Fruit fly (Drosophila melanogaster) whole organism, embryonic: ENCODE measurements around the gene Acsx3.

Experiments
- ATbp ChIP-seq: fragments of 200-800 bp; sonication (Bioruptor generic); optimal IDR thresholded peaks from 2 replicates; lab custom pipeline; 2017; ENCODE audit warnings: missing biosample characterization, mild to moderate bottlenecking, missing genetic modification characterization, missing genetic modification reagents
- Blimp-1 ChIP-seq: fragments of 200-800 bp; sonication (Bioruptor generic); optimal IDR thresholded peaks from 3 replicates; lab custom pipeline; 2018; ENCODE audit warnings: missing biosample characterization, missing genetic modification characterization, mild to moderate bottlenecking, moderate library complexity, missing genetic modification reagents
- CG10366 ChIP-seq: fragments of 200-800 bp; sonication (Bioruptor generic); IDR thresholded peaks from 2 replicates; pipeline ENCODE4 v1.3.6; 2022; ENCODE audit warnings: missing biosample characterization, missing genetic modification characterization
- CG11093 ChIP-seq: fragments of 200-800 bp; sonication (Bioruptor generic); IDR thresholded peaks from 3 replicates; pipeline ENCODE4 v1.3.6; 2022; ENCODE audit warnings: missing biosample characterization, missing genetic modification characterization
- CG12659 ChIP-seq: fragments of 200-800 bp; sonication (Bioruptor generic); optimal IDR thresholded peaks from 3 replicates; lab custom pipeline; 2017; ENCODE audit warnings: mild to moderate bottlenecking, missing biosample characterization, missing genetic modification reagents, missing genetic modification characterization
- CG13775 ChIP-seq: fragments of 200-800 bp; sonication (Bioruptor generic); optimal IDR thresholded peaks from 3 replicates; lab custom pipeline; 2017; ENCODE audit warnings: missing biosample characterization, mild to moderate bottlenecking, missing genetic modification characterization
- CG14014 ChIP-seq: fragments of 200-800 bp; sonication (Bioruptor generic); IDR thresholded peaks from 2 replicates; pipeline ENCODE4 v1.3.6; 2022; ENCODE audit warnings: missing biosample characterization, missing genetic modification characterization
- CG14710 ChIP-seq: fragments of 200-800 bp; sonication (Bioruptor generic); optimal IDR thresholded peaks from 3 replicates; lab custom pipeline; 2019; ENCODE audit warnings: missing biosample characterization, mild to moderate bottlenecking, missing genetic modification characterization, moderate library complexity
- CG14860 ChIP-seq: fragments of 200-800 bp; sonication (Bioruptor generic); IDR thresholded peaks from 3 replicates; pipeline ENCODE4 v1.3.6; 2022; ENCODE audit warnings: missing biosample characterization, missing genetic modification characterization; ENCODE audit not compliant: partially characterized antibody
- CG1529 ChIP-seq: fragments of 200-800 bp; sonication (Bioruptor generic); optimal IDR thresholded peaks from 3 replicates; lab custom pipeline; 2018; ENCODE audit warnings: missing biosample characterization, missing genetic modification characterization
- CG1603 ChIP-seq: fragments of 200-800 bp; sonication (Bioruptor generic); optimal IDR thresholded peaks from 2 replicates; lab custom pipeline; 2019; ENCODE audit warnings: missing biosample characterization, mild to moderate bottlenecking, missing genetic modification characterization, moderate library complexity
- CG16815 ChIP-seq: fragments of 200-800 bp; sonication (Bioruptor generic); optimal IDR thresholded peaks from 3 replicates; lab custom pipeline; 2017; ENCODE audit warnings: missing biosample characterization, mild to moderate bottlenecking, missing genetic modification characterization
- CG16863 ChIP-seq: fragments of 200-800 bp; sonication (Bioruptor generic); optimal IDR thresholded peaks from 3 replicates; lab custom pipeline; 2016; ENCODE audit warnings: missing biosample characterization, missing genetic modification characterization
- CG2678 ChIP-seq: fragments of 200-800 bp; sonication (Bioruptor generic); optimal IDR thresholded peaks from 3 replicates; lab custom pipeline; 2019; ENCODE audit warnings: missing biosample characterization, mild to moderate bottlenecking, missing genetic modification characterization, moderate library complexity
- CG2875 ChIP-seq: fragments of 200-800 bp; sonication (Bioruptor generic); optimal IDR thresholded peaks from 2 replicates; lab custom pipeline; 2017; ENCODE audit warnings: missing biosample characterization, mild to moderate bottlenecking, missing genetic modification characterization, missing genetic modification reagents
- CG3281 ChIP-seq: fragments of 200-800 bp; sonication (Bioruptor generic); optimal IDR thresholded peaks from 3 replicates; lab custom pipeline; 2017; ENCODE audit warnings: missing biosample characterization, mild to moderate bottlenecking, missing genetic modification characterization
- CG43689 ChIP-seq: fragments of 200-800 bp; sonication (Bioruptor generic); IDR thresholded peaks from 2 replicates; pipeline ENCODE4 v1.3.6; 2022; ENCODE audit warnings: missing biosample characterization, missing genetic modification characterization
- CG4617 ChIP-seq: fragments of 200-800 bp; sonication (Bioruptor generic); optimal IDR thresholded peaks from 3 replicates; lab custom pipeline; 2016; ENCODE audit warnings: missing biosample characterization, missing genetic modification characterization, borderline replicate concordance
- CG5245 ChIP-seq: fragments of 200-800 bp; sonication (Bioruptor generic); optimal IDR thresholded peaks from 3 replicates; lab custom pipeline; 2016; ENCODE audit warnings: missing biosample characterization, missing genetic modification characterization
- CG5953 ChIP-seq: fragments of 200-800 bp; sonication (Bioruptor generic); IDR thresholded peaks from 2 replicates; pipeline ENCODE4 v1.3.6; 2022; ENCODE audit warnings: missing biosample characterization, missing genetic modification characterization
- CG6854 ChIP-seq: fragments of 200-800 bp; sonication (Bioruptor generic); optimal IDR thresholded peaks from 3 replicates; lab custom pipeline; 2017; ENCODE audit warnings: missing biosample characterization, mild to moderate bottlenecking, missing genetic modification characterization
- CG7963 ChIP-seq: fragments of 200-800 bp; sonication (Bioruptor generic); IDR thresholded peaks from 3 replicates; pipeline ENCODE4 v1.3.6; 2022; ENCODE audit warnings: missing biosample characterization, missing genetic modification characterization; ENCODE audit not compliant: partially characterized antibody
- Fer1 ChIP-seq: fragments of 200-800 bp; sonication (Bioruptor generic); optimal IDR thresholded peaks from 2 replicates; lab custom pipeline; 2017; ENCODE audit warnings: missing biosample characterization, mild to moderate bottlenecking, missing genetic modification characterization
- Hr51 ChIP-seq, 2 experiments: fragments of 200-800 bp; sonication (Bioruptor generic); optimal IDR thresholded peaks; 2 replicates in 1 of 2; 3 replicates in 1 of 2; lab custom pipeline; 2016 to 2018; ENCODE audit warnings: missing biosample characterization in 2 of 2, missing genetic modification characterization in 2 of 2, mild to moderate bottlenecking in 1 of 2, moderate library complexity in 1 of 2
- Lhr ChIP-seq: fragments of 200-800 bp; sonication (Bioruptor generic); optimal IDR thresholded peaks from 3 replicates; lab custom pipeline; 2017; ENCODE audit warnings: mild to moderate bottlenecking, missing biosample characterization, missing genetic modification reagents, missing genetic modification characterization
- Lim3 ChIP-seq: fragments of 200-800 bp; sonication (Bioruptor generic); IDR thresholded peaks from 2 replicates; pipeline ENCODE4 v1.3.6; 2022; ENCODE audit warnings: missing biosample characterization, missing genetic modification characterization
- Mes4 ChIP-seq: fragments of 200-800 bp; sonication (Bioruptor generic); optimal IDR thresholded peaks from 2 replicates; lab custom pipeline; 2016; ENCODE audit warnings: missing biosample characterization, missing genetic modification characterization
- Optix ChIP-seq: fragments of 200-800 bp; sonication (Bioruptor generic); IDR thresholded peaks from 3 replicates; pipeline ENCODE4 v1.3.6; 2022; ENCODE audit warnings: missing biosample characterization, missing genetic modification characterization
- Six4 ChIP-seq: fragments of 200-800 bp; sonication (Bioruptor generic); optimal IDR thresholded peaks from 2 replicates; lab custom pipeline; 2016; ENCODE audit warnings: missing biosample characterization, missing genetic modification characterization
- Taf1 ChIP-seq: fragments of 200-800 bp; sonication (Bioruptor generic); IDR thresholded peaks from 2 replicates; pipeline ENCODE4 v1.3.6; 2022; ENCODE audit warnings: missing biosample characterization, missing genetic modification characterization
- ase ChIP-seq: fragments of 200-800 bp; sonication (Bioruptor generic); IDR thresholded peaks from 3 replicates; pipeline ENCODE4 v1.3.6; 2022; ENCODE audit warnings: missing biosample characterization, missing genetic modification characterization
- btn ChIP-seq: fragments of 200-800 bp; sonication (Bioruptor generic); optimal IDR thresholded peaks from 2 replicates; lab custom pipeline; 2016; ENCODE audit warnings: missing biosample characterization, missing genetic modification characterization
- cad ChIP-seq: fragments of >200 bp; optimal IDR thresholded peaks from 2 replicates; lab custom pipeline; 2017; ENCODE audit warnings: missing biosample characterization, missing genetic modification characterization
- caup ChIP-seq: fragments of 200-800 bp; sonication (Bioruptor generic); optimal IDR thresholded peaks from 3 replicates; lab custom pipeline; 2017; ENCODE audit warnings: missing biosample characterization, mild to moderate bottlenecking, missing genetic modification characterization, moderate library complexity; ENCODE audit not compliant: severe bottlenecking
- chinmo ChIP-seq: fragments of 200-800 bp; sonication (Bioruptor generic); IDR thresholded peaks from 4 replicates; pipeline ENCODE4 v1.3.6; 2022; ENCODE audit warnings: missing biosample characterization, missing genetic modification characterization; ENCODE audit not compliant: partially characterized antibody
- ci ChIP-seq: fragments of 200-800 bp; sonication (Bioruptor generic); IDR thresholded peaks from 3 replicates; pipeline ENCODE4 v1.3.6; 2022; ENCODE audit warnings: missing biosample characterization, missing genetic modification characterization
- dan ChIP-seq: fragments of 200-800 bp; sonication (Bioruptor generic); IDR thresholded peaks from 2 replicates; pipeline ENCODE4 v1.3.6; 2022; ENCODE audit warnings: missing biosample characterization, missing genetic modification characterization
- danr ChIP-seq: fragments of 200-800 bp; sonication (Bioruptor generic); IDR thresholded peaks from 2 replicates; pipeline ENCODE4 v1.3.6; 2022; ENCODE audit warnings: missing biosample characterization, missing genetic modification characterization
- ems ChIP-seq: fragments of 200-800 bp; sonication (Bioruptor generic); optimal IDR thresholded peaks from 3 replicates; lab custom pipeline; 2016; ENCODE audit warnings: missing biosample characterization, missing genetic modification characterization
- eve ChIP-seq, 2 experiments: fragments of >200 bp; optimal IDR thresholded peaks; 2 replicates each; lab custom pipeline; 2017; ENCODE audit warnings: missing biosample characterization in 2 of 2, missing genetic modification characterization in 2 of 2
- gcm2 ChIP-seq: fragments of 200-800 bp; sonication (Bioruptor generic); optimal IDR thresholded peaks from 2 replicates; lab custom pipeline; 2016; ENCODE audit warnings: missing biosample characterization, missing genetic modification characterization
- gfzf ChIP-seq: fragments of 200-800 bp; sonication (Bioruptor generic); optimal IDR thresholded peaks from 2 replicates; lab custom pipeline; 2016; ENCODE audit warnings: missing biosample characterization, mild to moderate bottlenecking, missing genetic modification characterization, moderate library complexity
- grn ChIP-seq: fragments of 200-800 bp; sonication (Bioruptor generic); optimal IDR thresholded peaks from 3 replicates; lab custom pipeline; 2017; ENCODE audit warnings: missing biosample characterization, missing genetic modification characterization
- gro ChIP-seq: fragments of 200-800 bp; sonication (Bioruptor generic); optimal IDR thresholded peaks from 2 replicates; lab custom pipeline; 2016; ENCODE audit warnings: missing biosample characterization, missing genetic modification characterization
- gsb-n ChIP-seq: fragments of 200-800 bp; sonication (Bioruptor generic); optimal IDR thresholded peaks from 3 replicates; lab custom pipeline; 2018; ENCODE audit warnings: missing biosample characterization, mild to moderate bottlenecking, missing genetic modification characterization
- jigr1 ChIP-seq: fragments of 200-800 bp; sonication (Bioruptor generic); IDR thresholded peaks from 3 replicates; pipeline ENCODE4 v1.3.6; 2022; ENCODE audit warnings: missing biosample characterization, missing genetic modification characterization
- jumu ChIP-seq: fragments of 200-800 bp; sonication (Bioruptor generic); optimal IDR thresholded peaks from 3 replicates; lab custom pipeline; 2016; ENCODE audit warnings: missing biosample characterization, missing genetic modification characterization
- lov ChIP-seq, 2 experiments: fragments of 200-800 bp in 1 of 2; fragments of >200 bp in 1 of 2; sonication (Bioruptor generic) in 1 of 2; IDR thresholded peaks in 1 of 2; optimal IDR thresholded peaks in 1 of 2; 2 replicates in 1 of 2; 3 replicates in 1 of 2; pipeline versions ENCODE4 v1.3.6 to Lab custom; 2017 to 2022; ENCODE audit warnings: missing biosample characterization in 1 of 2, missing genetic modification characterization in 1 of 2
- pita ChIP-seq: fragments of 200-800 bp; sonication (Bioruptor generic); optimal IDR thresholded peaks from 2 replicates; lab custom pipeline; 2017; ENCODE audit warnings: missing biosample characterization, mild to moderate bottlenecking, missing genetic modification characterization
- slbo ChIP-seq: fragments of 200-800 bp; sonication (Bioruptor generic); IDR thresholded peaks from 2 replicates; pipeline ENCODE4 v1.3.6; 2022; ENCODE audit warnings: missing biosample characterization, missing genetic modification characterization

The Acsx3 gene

DNA sequence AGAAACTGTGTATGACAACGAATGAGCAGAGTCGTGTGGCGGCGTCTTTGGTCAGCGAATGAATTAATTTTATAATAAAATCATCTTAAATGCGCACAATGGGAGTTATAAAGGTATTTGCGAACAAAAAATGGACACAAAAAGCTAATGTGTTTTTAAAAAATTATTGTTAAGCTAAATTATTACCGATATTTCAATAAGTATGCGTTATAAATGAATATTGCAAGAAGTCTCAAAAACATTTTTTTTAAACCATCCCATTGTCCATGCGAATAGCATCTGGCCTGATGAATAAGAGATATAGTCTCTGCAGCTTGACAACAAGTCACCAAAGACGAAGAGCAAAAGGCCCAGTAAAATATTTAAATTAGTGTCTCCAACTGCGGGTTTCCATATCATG lies 49.9 kb downstream of the Acsx3 start (continued):
- TF ChIP-seq CG12659 (GFP tag; lab: Kevin White, UChicago): peak; percentile 62
- TF ChIP-seq CG1603 (tag; lab: Kevin White, UChicago): peak; percentile 81
- TF ChIP-seq ATbp: peak; percentile 81
- no peak for TF ChIP-seq gcm2 (GFP tag; lab: Kevin White, UChicago)
- TF ChIP-seq CG2678 (tag; lab: Kevin White, UChicago): peak; percentile 82
- peak; percentile 44 for TF ChIP-seq CG6854 (GFP tag; lab: Kevin White, UChicago)
- TF ChIP-seq CG7963 (GFP tag; lab: Robert Waterston, UW): no peak
- peak; percentile 68 for TF ChIP-seq Fer1 (GFP tag; lab: Kevin White, UChicago)
- no peak for TF ChIP-seq danr
- peak; percentile 73; the same call in 1 of the 2 replicates for TF ChIP-seq CG14014 (GFP tag; lab: Robert Waterston, UW)
- TF ChIP-seq gro (GFP tag; lab: Kevin White, UChicago): peak; percentile 25
- TF ChIP-seq lov (optimal IDR thresholded peaks at IDR 0.05; lab: Kevin White, UChicago): no peak
- TF ChIP-seq lov (GFP tag; IDR thresholded peaks at IDR 0.05; lab: Robert Waterston, UW): no peak
- peak; percentile 11 for TF ChIP-seq CG2875
- TF ChIP-seq CG14860 (GFP tag; lab: Robert Waterston, UW): no peak
- TF ChIP-seq Hr51 (GFP tag; optimal IDR thresholded peaks at IDR 0.05; lab: Kevin White, UChicago): peak in 1 of 2 experiments; percentile 84
- no peak for TF ChIP-seq CG1529 (GFP tag; lab: Kevin White, UChicago)
- peak; percentile 65 for TF ChIP-seq CG3281 (GFP tag; lab: Kevin White, UChicago)
- TF ChIP-seq chinmo: no peak
- TF ChIP-seq Optix (GFP tag; lab: Robert Waterston, UW): no peak
- TF ChIP-seq CG16815 (GFP tag; lab: Kevin White, UChicago): no peak
- no peak for TF ChIP-seq Mes4 (GFP tag; lab: Kevin White, UChicago)
- TF ChIP-seq Blimp-1 (GFP tag; lab: Kevin White, UChicago): peak; percentile 58
- TF ChIP-seq Six4 (GFP tag; lab: Kevin White, UChicago): peak; percentile 1
- TF ChIP-seq cad: no peak
- no peak for TF ChIP-seq grn (GFP tag; lab: Kevin White, UChicago)
- no peak for TF ChIP-seq dan
- TF ChIP-seq CG10366 (GFP tag; lab: Robert Waterston, UW): peak; percentile 44; the same call in 1 of the 2 replicates
- no peak for TF ChIP-seq CG13775 (GFP tag; lab: Kevin White, UChicago)
- TF ChIP-seq jumu (GFP tag; lab: Kevin White, UChicago): peak; percentile 6
- TF ChIP-seq CG14710 (tag; lab: Kevin White, UChicago): no peak
- peak; percentile 31 for TF ChIP-seq ems
- no peak for TF ChIP-seq Lim3 (GFP tag; lab: Robert Waterston, UW)
- TF ChIP-seq CG43689 (GFP tag; lab: Robert Waterston, UW): peak; percentile 35; the same call in 1 of the 2 replicates
- peak; percentile 56 for TF ChIP-seq slbo (GFP tag; lab: Robert Waterston, UW)
- peak in 1 of 2 experiments; percentile 41 for TF ChIP-seq eve (GFP tag; optimal IDR thresholded peaks at IDR 0.05; lab: Kevin White, UChicago)
- peak; percentile 38 for TF ChIP-seq CG16863
- TF ChIP-seq CG4617 (GFP tag; lab: Kevin White, UChicago): no peak
- TF ChIP-seq gfzf: no peak
- no peak for TF ChIP-seq ase (GFP tag; lab: Robert Waterston, UW)
- TF ChIP-seq CG5953 (GFP tag; lab: Robert Waterston, UW): peak; percentile 63; the same call in 1 of the 2 replicates
- TF ChIP-seq Lhr (GFP tag; lab: Kevin White, UChicago): no peak
- no peak for TF ChIP-seq btn (GFP tag; lab: Kevin White, UChicago)
- TF ChIP-seq ci (GFP tag; lab: Robert Waterston, UW): peak; percentile 53; the same call in 1 of the 3 replicates
- no peak for TF ChIP-seq CG11093 (GFP tag; lab: Robert Waterston, UW)
- no peak for TF ChIP-seq jigr1 (GFP tag; lab: Robert Waterston, UW)
- TF ChIP-seq Taf1: peak; percentile 34; the same call in 1 of the 2 replicates
- TF ChIP-seq CG5245 (GFP tag; lab: Kevin White, UChicago): peak; percentile 1
- peak; percentile 28 for TF ChIP-seq caup (GFP tag; lab: Kevin White, UChicago)
- TF ChIP-seq pita (GFP tag; lab: Kevin White, UChicago): no peak
- peak; percentile 45 for TF ChIP-seq gsb-n (tag; lab: Kevin White, UChicago)
